Fruit fly (Drosophila melanogaster): ENCODE data around the gene CG18754.

The CG18754 gene

dm6 chr3R:23678349-23679193 lies 5.3 kb upstream of the CG18754 start, which contains the start of gene GILT2 (continued):
- TF ChIP-seq ac (GFP tag; optimal IDR thresholded peaks at IDR 0.05) (peak; percentile 57), CG2120 (GFP tag; optimal IDR thresholded peaks at IDR 0.05) (peak; percentile 89), CG2116 (GFP tag; optimal IDR thresholded peaks at IDR 0.05) (peak; percentile 52)

dm6 chr3R:23679911-23680336 lies 3.9 kb upstream of the CG18754 start, which contains the start of gene eIF3d1:
eIF3d1 (plus strand) TSS chr3R:23680039.
- TF ChIP-seq cg (GFP tag; optimal IDR thresholded peaks at IDR 0.05): no peak
- TF ChIP-seq E2f2 (GFP tag; IDR thresholded peaks at IDR 0.05): peak; percentile 99
- TF ChIP-seq Abd-B (GFP tag; optimal IDR thresholded peaks at IDR 0.05): no peak
- peak; percentile 6 for TF ChIP-seq pnt (GFP tag; optimal IDR thresholded peaks at IDR 0.05)
- no peak for TF ChIP-seq CG13894 (tag; optimal IDR thresholded peaks at IDR 0.05)
- peak; percentile 17 for TF ChIP-seq CG9609 (GFP tag; optimal IDR thresholded peaks at IDR 0.05)
- peak; percentile 73 for TF ChIP-seq Sin3A (optimal IDR thresholded peaks at IDR 0.05)
- TF ChIP-seq mam (GFP tag; optimal IDR thresholded peaks at IDR 0.05): peak; percentile 18
- TF ChIP-seq CG32532 (GFP tag; IDR thresholded peaks at IDR 0.05): no peak
- TF ChIP-seq pum (GFP tag; optimal IDR thresholded peaks at IDR 0.05): peak; percentile 26
- TF ChIP-seq MBD-R2 (GFP tag; IDR thresholded peaks at IDR 0.05): peak; percentile 66
- peak; percentile 98 for TF ChIP-seq Dp (GFP tag; optimal IDR thresholded peaks at IDR 0.05)
- TF ChIP-seq Ptx1 (GFP tag; IDR thresholded peaks at IDR 0.05): 0 out of 2 replicates have a peak, but pooled peaks have one; percentile 17
- TF ChIP-seq Usf (GFP tag; optimal IDR thresholded peaks at IDR 0.05): no peak
- TF ChIP-seq CG15269 (tag; optimal IDR thresholded peaks at IDR 0.05): no peak
- TF ChIP-seq CoRest (tag; optimal IDR thresholded peaks at IDR 0.05): peak; percentile 53
- TF ChIP-seq amos (GFP tag; IDR thresholded peaks at IDR 0.05; ENCODE audit: partially characterized antibody): peak; percentile 49; the same call in 1 of the 2 replicates
- no peak for TF ChIP-seq Meics (GFP tag; optimal IDR thresholded peaks at IDR 0.05)
- no peak for TF ChIP-seq Atf6 (GFP tag; IDR thresholded peaks at IDR 0.05)
- peak; percentile 88 for TF ChIP-seq CG15514 (GFP tag; optimal IDR thresholded peaks at IDR 0.05)
- TF ChIP-seq jumu (GFP tag; optimal IDR thresholded peaks at IDR 0.05): no peak
- TF ChIP-seq CG17912 (GFP tag; optimal IDR thresholded peaks at IDR 0.05): no peak
- peak; percentile 60 for TF ChIP-seq BEAF-32 (GFP tag; optimal IDR thresholded peaks at IDR 0.05)
- TF ChIP-seq CG3163 (GFP tag; optimal IDR thresholded peaks at IDR 0.05): peak; percentile 36
- TF ChIP-seq Dbx (GFP tag; IDR thresholded peaks at IDR 0.05): no peak
- peak; percentile 20 for TF ChIP-seq CG30403 (GFP tag; optimal IDR thresholded peaks at IDR 0.05)
- TF ChIP-seq CG34224 (GFP tag; IDR thresholded peaks at IDR 0.05; ENCODE audit: partially characterized antibody): no peak
- TF ChIP-seq sens (GFP tag): peak; percentile 77
- TF ChIP-seq sc (optimal IDR thresholded peaks at IDR 0.05): no peak
- no peak for TF ChIP-seq sc (GFP tag; optimal IDR thresholded peaks at IDR 0.05)
- TF ChIP-seq nerfin-1 (tag; optimal IDR thresholded peaks at IDR 0.05): no peak
- TF ChIP-seq vfl (GFP tag; optimal IDR thresholded peaks at IDR 0.05): no peak
- TF ChIP-seq org-1 (GFP tag; optimal IDR thresholded peaks at IDR 0.05): no peak
- TF ChIP-seq YL-1 (GFP tag; optimal IDR thresholded peaks at IDR 0.05): peak; percentile 90
- TF ChIP-seq CG11560 (tag; IDR thresholded peaks at IDR 0.05): peak; percentile 46; the same call in 1 of the 3 replicates
- TF ChIP-seq Rfx (GFP tag; IDR thresholded peaks at IDR 0.05): peak; percentile 50; the same call in 1 of the 2 replicates
- TF ChIP-seq C15 (GFP tag; IDR thresholded peaks at IDR 0.05): no peak
- no peak for TF ChIP-seq CG9215 (GFP tag; IDR thresholded peaks at IDR 0.05)
- no peak for TF ChIP-seq CG10979 (tag; optimal IDR thresholded peaks at IDR 0.05)
- no peak for TF ChIP-seq CG3995 (GFP tag; optimal IDR thresholded peaks at IDR 0.05)
- TF ChIP-seq CG11085 (GFP tag; IDR thresholded peaks at IDR 0.05): no peak
- peak; percentile 69 for TF ChIP-seq CG14710 (tag; optimal IDR thresholded peaks at IDR 0.05)
- peak; percentile 29 for TF ChIP-seq lilli (GFP tag; optimal IDR thresholded peaks at IDR 0.05)
- no peak for TF ChIP-seq zen2 (GFP tag; IDR thresholded peaks at IDR 0.05; ENCODE audit: partially characterized antibody)
- no peak for TF ChIP-seq CG14667 (GFP tag; IDR thresholded peaks at IDR 0.05)
